Worm (Caenorhabditis elegans): ENCODE results near the gene Y49F6B.12.

Y49F6B.12 gene

ce11 chrII:3444280-3444679, 27.9 kb downstream of the Y49F6B.12 start, which contains the start of gene C16C8.4:
Gene C16C8.4, minus strand, starts transcription at chrII:3444380.
- TF ChIP-seq ets-5 (GFP tag; IDR thresholded peaks at IDR 0.05): no peak
- TF ChIP-seq zag-1 (tag; optimal IDR thresholded peaks at IDR 0.05): no peak
- TF ChIP-seq nhr-71 (tag; optimal IDR thresholded peaks at IDR 0.05): no peak
- no peak for TF ChIP-seq sox-4 (tag; optimal IDR thresholded peaks at IDR 0.05)
- TF ChIP-seq swsn-7 (tag; optimal IDR thresholded peaks at IDR 0.05): no peak
- TF ChIP-seq sptf-1 (tag; optimal IDR thresholded peaks at IDR 0.05): no peak
- no peak for TF ChIP-seq isw-1 (GFP tag; IDR thresholded peaks at IDR 0.05)

- no peak for TF ChIP-seq nhr-237 (tag; optimal IDR thresholded peaks at IDR 0.05)
- no peak for TF ChIP-seq nhr-47 (tag; optimal IDR thresholded peaks at IDR 0.05)
- TF ChIP-seq nhr-28 (tag; optimal IDR thresholded peaks at IDR 0.05): no peak
- TF ChIP-seq C16A3.4 (tag; optimal IDR thresholded peaks at IDR 0.05): no peak
- no peak for TF ChIP-seq hlh-4 (tag; optimal IDR thresholded peaks at IDR 0.05)
- no peak for TF ChIP-seq nhr-11 (tag; optimal IDR thresholded peaks at IDR 0.05)
- no peak for TF ChIP-seq nhr-76 (tag; optimal IDR thresholded peaks at IDR 0.05)
- TF ChIP-seq nhr-12 (tag; optimal IDR thresholded peaks at IDR 0.05): no peak
- TF ChIP-seq tbx-2 (tag; optimal IDR thresholded peaks at IDR 0.05): no peak
- TF ChIP-seq fkh-8 (tag; optimal IDR thresholded peaks at IDR 0.05): no peak
- TF ChIP-seq irx-1 (tag; optimal IDR thresholded peaks at IDR 0.05): no peak
- TF ChIP-seq nhr-77 (tag; optimal IDR thresholded peaks at IDR 0.05): no peak
- TF ChIP-seq fkh-4 (tag; optimal IDR thresholded peaks at IDR 0.05; ENCODE audit: borderline replicate concordance): no peak
- no peak for TF ChIP-seq xbp-1 (tag; optimal IDR thresholded peaks at IDR 0.05)
- TF ChIP-seq sptf-1 (tag; optimal IDR thresholded peaks at IDR 0.05): no peak
- no peak for TF ChIP-seq hpl-2 (GFP tag; optimal IDR thresholded peaks at IDR 0.05)
Observed at ce11 chrII:3443154-3443553, 29.1 kb downstream of the Y49F6B.12 start, which contains the start of gene C16C8.22. Gene C16C8.22, minus strand, starts transcription at chrII:3443254.

- TF ChIP-seq zip-4 (GFP tag; optimal IDR thresholded peaks at IDR 0.05) (no peak), dpl-1 (GFP tag; optimal IDR thresholded peaks at IDR 0.05) (no peak), hlh-17 (GFP tag; optimal IDR thresholded peaks at IDR 0.05; ENCODE audit: borderline replicate concordance) (no peak), pqm-1 (tag; optimal IDR thresholded peaks at IDR 0.05) (no peak)
Observed at ce11 chrII:3441377-3441776, 30.8 kb downstream of the Y49F6B.12 start, which contains the start of gene C16C8.27. Gene C16C8.27, plus strand, starts transcription at chrII:3441677.

ce11 chrII:3440641-3440926, 31.6 kb downstream of the Y49F6B.12 start, which contains the start of gene C16C8.17:
Gene C16C8.17, plus strand, starts transcription at chrII:3440827.
- TF ChIP-seq grh-1 (GFP tag; IDR thresholded peaks at IDR 0.05): no peak
- no peak for TF ChIP-seq mep-1 (tag; optimal IDR thresholded peaks at IDR 0.05)
- no peak for TF ChIP-seq xbp-1 (tag; optimal IDR thresholded peaks at IDR 0.05)
- no peak for TF ChIP-seq isw-1 (GFP tag; IDR thresholded peaks at IDR 0.05)
- TF ChIP-seq ceh-63 (GFP tag; optimal IDR thresholded peaks at IDR 0.05): no peak
- TF ChIP-seq ztf-11 (tag; optimal IDR thresholded peaks at IDR 0.05): no peak

ce11 chrII:3439842-3440640, 32.2 kb downstream of the Y49F6B.12 start:
- TF ChIP-seq tbx-2 (tag; optimal IDR thresholded peaks at IDR 0.05): no peak
- TF ChIP-seq lin-13 (GFP tag; optimal IDR thresholded peaks at IDR 0.05): no peak
- TF ChIP-seq tlp-1 (tag; optimal IDR thresholded peaks at IDR 0.05): peak; percentile 57
- no peak for TF ChIP-seq zip-4 (GFP tag; optimal IDR thresholded peaks at IDR 0.05)
- peak; percentile 59 for TF ChIP-seq snpc-4 (tag; optimal IDR thresholded peaks at IDR 0.05)
- peak; percentile 86 for TF ChIP-seq elt-2 (tag; optimal IDR thresholded peaks at IDR 0.05)

Measured in whole organism, L1 larva.